Worm (Caenorhabditis elegans): ENCODE data around the gene sma-2.

sma-2 gene

ce11 chrIII:8779912-8780311 is 30.4 kb downstream of the sma-2 start, which contains the start of gene K02D10.4:
TSS of gene K02D10.4 (minus strand) at chrIII:8780012.
- TF ChIP-seq nhr-25 (tag; optimal IDR thresholded peaks at IDR 0.05) (no peak), jun-1 (tag; optimal IDR thresholded peaks at IDR 0.05) (no peak), elt-1 (tag; optimal IDR thresholded peaks at IDR 0.05) (no peak)

ce11 chrIII:8780473-8780872 is 31.0 kb downstream of the sma-2 start:
- TF ChIP-seq ceh-16 (tag; optimal IDR thresholded peaks at IDR 0.05) (no peak), mdl-1 (tag; optimal IDR thresholded peaks at IDR 0.05) (peak; percentile 78), lin-15B (tag; optimal IDR thresholded peaks at IDR 0.05) (peak; percentile 8), lin-39 (tag; optimal IDR thresholded peaks at IDR 0.05) (peak; percentile 62), egl-5 (tag; optimal IDR thresholded peaks at IDR 0.05) (peak; percentile 78), nhr-77 (tag; optimal IDR thresholded peaks at IDR 0.05) (no peak), nhr-25 (tag; optimal IDR thresholded peaks at IDR 0.05) (peak; percentile 93), nhr-23 (tag; optimal IDR thresholded peaks at IDR 0.05) (peak; percentile 97), elt-1 (tag; optimal IDR thresholded peaks at IDR 0.05) (peak; percentile 48), nfya-1 (tag; optimal IDR thresholded peaks at IDR 0.05; ENCODE audit: insufficient read depth) (peak; percentile 55), R02D3.7 (tag; optimal IDR thresholded peaks at IDR 0.05) (no peak), nhr-43 (tag; optimal IDR thresholded peaks at IDR 0.05; ENCODE audit: poor library complexity, severe bottlenecking) (peak; percentile 81), fos-1 (tag; optimal IDR thresholded peaks at IDR 0.05) (peak; percentile 44), tbx-2 (tag; optimal IDR thresholded peaks at IDR 0.05) (peak; percentile 21), skn-1 (tag; optimal IDR thresholded peaks at IDR 0.05) (peak; percentile 23), ceh-28 (tag; optimal IDR thresholded peaks at IDR 0.05) (no peak)

DNA sequence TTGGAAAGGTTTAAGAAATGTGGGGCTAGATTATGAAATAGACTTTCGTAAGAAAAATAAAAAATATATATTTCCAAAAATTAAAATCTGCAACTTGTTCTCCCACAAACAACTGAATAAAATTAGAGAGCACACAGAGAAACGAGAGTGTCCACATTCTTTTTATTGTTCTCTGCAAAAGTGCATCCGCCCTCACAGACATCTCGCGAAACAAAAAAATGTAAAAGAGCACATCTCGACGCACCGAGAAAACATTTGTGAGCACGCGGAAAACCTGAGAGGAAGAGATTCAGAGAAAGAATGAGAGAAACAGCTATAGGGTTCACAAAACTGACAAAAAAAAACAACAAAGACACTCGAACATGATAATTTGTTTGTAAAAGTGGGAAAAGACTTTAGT is 32.6 kb downstream of the sma-2 start:
- TF ChIP-seq lin-39 (tag; optimal IDR thresholded peaks at IDR 0.05) (peak; percentile 68), unc-39 (tag; optimal IDR thresholded peaks at IDR 0.05) (no peak), nfya-1 (tag; optimal IDR thresholded peaks at IDR 0.05; ENCODE audit: insufficient read depth) (peak; percentile 62)

ce11 chrIII:8782744-8783143 is 33.3 kb downstream of the sma-2 start:
- TF ChIP-seq nhr-11 (tag; optimal IDR thresholded peaks at IDR 0.05) (no peak), pha-4 (tag; optimal IDR thresholded peaks at IDR 0.05) (peak; percentile 6), jun-1 (tag; optimal IDR thresholded peaks at IDR 0.05) (peak; percentile 17), ztf-4 (tag; optimal IDR thresholded peaks at IDR 0.05) (no peak), nhr-25 (tag; optimal IDR thresholded peaks at IDR 0.05) (peak; percentile 10), ZK546.5 (tag; optimal IDR thresholded peaks at IDR 0.05) (no peak), elt-2 (tag; optimal IDR thresholded peaks at IDR 0.05) (peak; percentile 74), nfya-1 (tag; optimal IDR thresholded peaks at IDR 0.05; ENCODE audit: insufficient read depth) (peak; percentile 21), pqm-1 (tag; optimal IDR thresholded peaks at IDR 0.05) (peak; percentile 75), ceh-28 (tag; optimal IDR thresholded peaks at IDR 0.05) (no peak), nhr-12 (tag; optimal IDR thresholded peaks at IDR 0.05) (no peak), ceh-82 (tag; optimal IDR thresholded peaks at IDR 0.05) (no peak), mdl-1 (tag; optimal IDR thresholded peaks at IDR 0.05) (no peak)

- TF ChIP-seq nfya-1 (tag; optimal IDR thresholded peaks at IDR 0.05; ENCODE audit: insufficient read depth) (no peak), eor-1 (tag; optimal IDR thresholded peaks at IDR 0.05) (no peak), nhr-25 (tag; optimal IDR thresholded peaks at IDR 0.05) (no peak), lin-15B (tag; optimal IDR thresholded peaks at IDR 0.05) (no peak), mml-1 (tag; optimal IDR thresholded peaks at IDR 0.05) (no peak), pqm-1 (tag; optimal IDR thresholded peaks at IDR 0.05) (no peak), unc-39 (tag; optimal IDR thresholded peaks at IDR 0.05) (no peak), sea-2 (GFP tag; optimal IDR thresholded peaks at IDR 0.05) (no peak), nhr-28 (tag; optimal IDR thresholded peaks at IDR 0.05) (no peak), nhr-67 (tag; optimal IDR thresholded peaks at IDR 0.05) (no peak), hmg-11 (tag; optimal IDR thresholded peaks at IDR 0.05) (no peak), fkh-10 (GFP tag; optimal IDR thresholded peaks at IDR 0.05) (no peak), ceh-28 (tag; optimal IDR thresholded peaks at IDR 0.05) (no peak), egl-5 (tag; optimal IDR thresholded peaks at IDR 0.05) (no peak), tbx-2 (tag; optimal IDR thresholded peaks at IDR 0.05) (no peak), ceh-82 (tag; optimal IDR thresholded peaks at IDR 0.05) (no peak), elt-3 (tag; optimal IDR thresholded peaks at IDR 0.05) (no peak)
Observed at ce11 chrIII:8784500-8784899, 35.0 kb downstream of the sma-2 start.
